Fruit fly (Drosophila melanogaster) whole organism: Measurements from ENCODE around the gene pkm.
A peak's percentile ranks its signal among the peaks of the same experiment; 100 is the strongest.

Experiments used
- CG8478 ChIP-seq: fragments of >200 bp; optimal IDR thresholded peaks from 2 replicates; lab custom pipeline; 2018; ENCODE audit warnings: inconsistent platforms
- Dll ChIP-seq: fragments of >200 bp; optimal IDR thresholded peaks from 2 replicates; lab custom pipeline; 2017
- EcR ChIP-seq, 2 experiments: fragments of >200 bp; optimal IDR thresholded peaks; 2 replicates each; lab custom pipeline; 2017; ENCODE audit warnings: missing biosample characterization in 2 of 2, missing genetic modification characterization in 2 of 2, missing genetic modification reagents in 2 of 2
- pan ChIP-seq: fragments of >200 bp; optimal IDR thresholded peaks from 2 replicates; lab custom pipeline; 2017
- psq ChIP-seq: fragments of >200 bp; optimal IDR thresholded peaks from 2 replicates; lab custom pipeline; 2017
- usp ChIP-seq: fragments of >200 bp; optimal IDR thresholded peaks from 2 replicates; lab custom pipeline; 2017; ENCODE audit warnings: missing biosample characterization, missing genetic modification characterization, mixed read lengths

pkm gene

dm6 chrX:11569956-11570695, 13.8 kb downstream of the pkm start, which contains the start of the genes Polr2A and CG11699:
TSS of gene Polr2A (minus strand) at chrX:11570326.
TSS of gene CG11699 (plus strand) at chrX:11570621.
- no peak for TF ChIP-seq usp (GFP tag; lab: Kevin White, UChicago)
- TF ChIP-seq EcR (GFP tag; optimal IDR thresholded peaks at IDR 0.05; lab: Kevin White, UChicago), result no peak
- TF ChIP-seq CG8478 (lab: Kevin White, UChicago), result no peak

dm6 chrX:11561450-11562040, 22.4 kb downstream of the pkm start, which contains the start of gene PGRP-SA:
TSS of gene PGRP-SA (plus strand) at chrX:11561643.
- no peak for TF ChIP-seq pan
- TF ChIP-seq psq (lab: Kevin White, UChicago), result no peak
- TF ChIP-seq CG8478 (lab: Kevin White, UChicago), result no peak
- no peak for TF ChIP-seq Dll (lab: Kevin White, UChicago)
- TF ChIP-seq EcR (GFP tag; optimal IDR thresholded peaks at IDR 0.05; lab: Kevin White, UChicago), result no peak
- no peak for TF ChIP-seq usp (GFP tag; lab: Kevin White, UChicago)

- TF ChIP-seq EcR (GFP tag; optimal IDR thresholded peaks at IDR 0.05; lab: Kevin White, UChicago) (no peak), pan (peak; percentile 73)
Measured at dm6 chrX:11559728-11560724, 23.9 kb downstream of the pkm start.

- TF ChIP-seq pan, result peak; percentile 90
- TF ChIP-seq CG8478 (lab: Kevin White, UChicago), result no peak
Measured at dm6 chrX:11558389-11558908, 25.5 kb downstream of the pkm start, which contains the start of gene CG1572. TSS of gene CG1572 (minus strand) at chrX:11558654.

dm6 chrX:11556774-11557173, 27.2 kb downstream of the pkm start:
- TF ChIP-seq CG8478 (lab: Kevin White, UChicago) (no peak), EcR (GFP tag; optimal IDR thresholded peaks at IDR 0.05; lab: Kevin White, UChicago) (no peak), Dll (lab: Kevin White, UChicago) (no peak), usp (GFP tag; lab: Kevin White, UChicago) (no peak), psq (lab: Kevin White, UChicago) (no peak), pan (no peak)

- no peak for TF ChIP-seq Dll (lab: Kevin White, UChicago)
- no peak for TF ChIP-seq pan
Measured at dm6 chrX:11555070-11555469, 28.9 kb downstream of the pkm start.

dm6 chrX:11550078-11550477, 33.9 kb downstream of the pkm start:
- TF ChIP-seq usp (GFP tag; lab: Kevin White, UChicago) (no peak), CG8478 (lab: Kevin White, UChicago) (no peak), Dll (lab: Kevin White, UChicago) (no peak), pan (no peak), EcR (GFP tag; optimal IDR thresholded peaks at IDR 0.05; lab: Kevin White, UChicago) (no peak), psq (lab: Kevin White, UChicago) (no peak)

- TF ChIP-seq EcR (GFP tag; optimal IDR thresholded peaks at IDR 0.05; lab: Kevin White, UChicago), result no peak
- no peak for TF ChIP-seq psq (lab: Kevin White, UChicago)
- TF ChIP-seq pan, result no peak
- TF ChIP-seq Dll (lab: Kevin White, UChicago), result no peak
- no peak for TF ChIP-seq CG8478 (lab: Kevin White, UChicago)
- no peak for TF ChIP-seq usp (GFP tag; lab: Kevin White, UChicago)
Measured at dm6 chrX:11548701-11549100, 35.3 kb downstream of the pkm start.

dm6 chrX:11546941-11547340, 37.0 kb downstream of the pkm start:
- no peak for TF ChIP-seq pan
- no peak for TF ChIP-seq Dll (lab: Kevin White, UChicago)
- TF ChIP-seq EcR (GFP tag; optimal IDR thresholded peaks at IDR 0.05; lab: Kevin White, UChicago), result no peak
- no peak for TF ChIP-seq CG8478 (lab: Kevin White, UChicago)
- TF ChIP-seq psq (lab: Kevin White, UChicago), result no peak
- TF ChIP-seq usp (GFP tag; lab: Kevin White, UChicago), result no peak

- TF ChIP-seq Dll (lab: Kevin White, UChicago) (no peak), psq (lab: Kevin White, UChicago) (no peak), pan (no peak), EcR (GFP tag; optimal IDR thresholded peaks at IDR 0.05; lab: Kevin White, UChicago) (peak in 1 of 2 experiments; percentile 91), usp (GFP tag; lab: Kevin White, UChicago) (no peak), CG8478 (lab: Kevin White, UChicago) (no peak)
Measured at dm6 chrX:11544951-11545426, 39.0 kb downstream of the pkm start.
